Worm (Caenorhabditis elegans) whole organism, L1 larva: ENCODE results near the gene fkh-2.

ENCODE experiments used
- aha-1 ChIP-seq: fragments of 150-350 bp; optimal IDR thresholded peaks from 2 replicates; lab custom pipeline; 2014; ENCODE audit warnings: missing biosample characterization, missing genetic modification characterization
- blmp-1 ChIP-seq: fragments of 150-350 bp; optimal IDR thresholded peaks from 2 replicates; lab custom pipeline; 2014; ENCODE audit warnings: missing biosample characterization, missing genetic modification characterization
- ces-1 ChIP-seq: fragments of 150-350 bp; optimal IDR thresholded peaks from 2 replicates; lab custom pipeline; 2014; ENCODE audit warnings: missing biosample characterization, missing genetic modification reagents, missing genetic modification characterization
- dpl-1 ChIP-seq, 3 experiments: fragments of 150-350 bp in 2 of 3; sonication (generic microtip) in 1 of 3; optimal IDR thresholded peaks; 2 replicates each; lab custom pipeline; 2014 to 2017; ENCODE audit warnings: missing biosample characterization in 3 of 3, missing genetic modification characterization in 3 of 3, missing genetic modification reagents in 3 of 3
- egl-13 ChIP-seq: sonication (generic microtip); optimal IDR thresholded peaks from 2 replicates; lab custom pipeline; 2016; ENCODE audit warnings: missing genotype, missing genetic modification reagents, missing genetic modification characterization, missing compliant biosample characterization
- fkh-8 ChIP-seq: sonication (generic microtip); optimal IDR thresholded peaks from 2 replicates; lab custom pipeline; 2016; ENCODE audit warnings: mild to moderate bottlenecking, missing genetic modification characterization, missing compliant biosample characterization
- fos-1 ChIP-seq: fragments of 150-350 bp; optimal IDR thresholded peaks from 2 replicates; lab custom pipeline; 2014; ENCODE audit warnings: missing biosample characterization, missing genetic modification characterization
- hlh-4 ChIP-seq: sonication (generic microtip); optimal IDR thresholded peaks from 2 replicates; lab custom pipeline; 2016; ENCODE audit warnings: mild to moderate bottlenecking, missing genetic modification characterization, missing compliant biosample characterization
- lin-13 ChIP-seq: fragments of 150-350 bp; optimal IDR thresholded peaks from 2 replicates; lab custom pipeline; 2014; ENCODE audit warnings: missing biosample characterization, missing genetic modification reagents, missing genetic modification characterization
- nhr-28 ChIP-seq: fragments of 150-350 bp; optimal IDR thresholded peaks from 2 replicates; lab custom pipeline; 2014; ENCODE audit warnings: missing biosample characterization, missing genetic modification characterization
- nhr-90 ChIP-seq: sonication (generic microtip); optimal IDR thresholded peaks from 2 replicates; lab custom pipeline; 2016; ENCODE audit warnings: mild to moderate bottlenecking, missing genetic modification characterization, missing compliant biosample characterization; ENCODE audit not compliant: poor library complexity
- snpc-4 ChIP-seq: fragments of 150-350 bp; optimal IDR thresholded peaks from 2 replicates; lab custom pipeline; 2014; ENCODE audit warnings: missing biosample characterization, missing genetic modification characterization
- zag-1 ChIP-seq: fragments of 150-350 bp; optimal IDR thresholded peaks from 2 replicates; lab custom pipeline; 2014; ENCODE audit warnings: missing biosample characterization, missing genetic modification characterization

DNA sequence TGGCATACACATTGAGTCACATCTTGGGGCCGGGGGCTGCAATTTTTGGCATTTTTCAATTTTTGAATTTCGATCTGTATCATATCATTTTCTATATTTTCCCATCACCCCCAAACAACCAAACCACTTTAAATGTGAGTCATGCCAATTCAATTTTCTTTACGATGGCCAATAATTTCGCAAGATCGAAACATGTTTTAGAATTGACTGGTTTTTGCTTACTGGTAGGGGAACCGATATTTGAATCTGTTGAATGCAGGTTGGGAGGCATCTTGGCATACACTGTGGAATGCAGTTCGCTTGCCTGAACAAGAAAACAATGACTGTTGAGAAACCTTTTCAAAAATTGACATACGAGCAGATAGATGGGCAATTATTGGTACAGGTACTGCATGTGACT lies 49.0 kb upstream of the fkh-2 start:
- TF ChIP-seq dpl-1 (GFP tag; optimal IDR thresholded peaks at IDR 0.05; lab: Kevin White, UChicago) (no peak), blmp-1 (tag; lab: Kevin White, UChicago) (no peak), aha-1 (no peak), egl-13 (no peak), lin-13 (no peak), snpc-4 (tag; lab: Kevin White, UChicago) (no peak), nhr-90 (tag; lab: Kevin White, UChicago) (no peak), zag-1 (no peak), hlh-4 (tag; lab: Kevin White, UChicago) (no peak), ces-1 (no peak), fos-1 (tag; lab: Kevin White, UChicago) (no peak), nhr-28 (no peak), fkh-8 (tag; lab: Kevin White, UChicago) (no peak)
